Worm (Caenorhabditis elegans): ENCODE results near the gene F41G3.19.

Gene F41G3.19

DNA sequence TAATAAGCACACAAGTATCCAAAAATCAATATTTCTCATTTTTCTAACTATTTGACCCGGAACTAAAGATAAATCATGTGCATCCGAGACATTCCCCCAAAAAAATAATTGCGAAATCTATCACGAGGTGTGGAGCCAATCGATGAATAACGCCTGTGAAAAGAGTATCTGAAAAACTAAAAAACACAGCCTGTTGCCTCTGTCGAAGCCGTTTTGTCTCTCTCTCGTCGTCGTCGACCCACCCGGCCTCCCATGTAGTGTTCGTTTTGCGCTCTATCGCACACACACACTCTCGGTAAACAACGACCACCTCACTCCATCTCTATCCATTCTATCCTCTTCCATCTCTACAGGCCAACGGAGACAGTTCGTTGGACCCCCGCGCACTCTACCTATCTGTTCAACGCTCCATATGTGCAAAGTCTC, 30.8 kb upstream of the F41G3.19 start (continued):
- TF ChIP-seq alr-1 (tag; optimal IDR thresholded peaks at IDR 0.05) (no peak), nhr-6 (tag; optimal IDR thresholded peaks at IDR 0.05) (no peak), egl-27 (tag; optimal IDR thresholded peaks at IDR 0.05) (no peak), lin-11 (tag; optimal IDR thresholded peaks at IDR 0.05) (peak; percentile 64), unc-62 (GFP tag; optimal IDR thresholded peaks at IDR 0.05) (no peak), peb-1 (tag; optimal IDR thresholded peaks at IDR 0.05) (no peak), mdl-1 (tag; optimal IDR thresholded peaks at IDR 0.05) (no peak), lsy-2 (tag; optimal IDR thresholded peaks at IDR 0.05) (peak; percentile 38 to 65), crh-2 (tag; optimal IDR thresholded peaks at IDR 0.05) (no peak), elt-3 (tag; optimal IDR thresholded peaks at IDR 0.05) (no peak), ZK546.5 (tag; optimal IDR thresholded peaks at IDR 0.05) (no peak)

ce11 chrII:6781983-6782382, 30.1 kb upstream of the F41G3.19 start:
- TF ChIP-seq mab-5 (tag; optimal IDR thresholded peaks at IDR 0.05) (no peak), unc-55 (GFP tag; optimal IDR thresholded peaks at IDR 0.05) (no peak), nhr-25 (tag; optimal IDR thresholded peaks at IDR 0.05) (no peak), gmeb-1 (tag; optimal IDR thresholded peaks at IDR 0.05) (no peak), unc-39 (tag; optimal IDR thresholded peaks at IDR 0.05) (no peak), mdl-1 (tag; optimal IDR thresholded peaks at IDR 0.05) (no peak), nhr-6 (tag; optimal IDR thresholded peaks at IDR 0.05) (no peak)

- TF ChIP-seq fos-1 (tag; optimal IDR thresholded peaks at IDR 0.05) (peak; percentile 64), ama-1 (optimal IDR thresholded peaks at IDR 0.05) (no peak)
Observed at ce11 chrII:6781231-6781630, 29.3 kb upstream of the F41G3.19 start.

DNA sequence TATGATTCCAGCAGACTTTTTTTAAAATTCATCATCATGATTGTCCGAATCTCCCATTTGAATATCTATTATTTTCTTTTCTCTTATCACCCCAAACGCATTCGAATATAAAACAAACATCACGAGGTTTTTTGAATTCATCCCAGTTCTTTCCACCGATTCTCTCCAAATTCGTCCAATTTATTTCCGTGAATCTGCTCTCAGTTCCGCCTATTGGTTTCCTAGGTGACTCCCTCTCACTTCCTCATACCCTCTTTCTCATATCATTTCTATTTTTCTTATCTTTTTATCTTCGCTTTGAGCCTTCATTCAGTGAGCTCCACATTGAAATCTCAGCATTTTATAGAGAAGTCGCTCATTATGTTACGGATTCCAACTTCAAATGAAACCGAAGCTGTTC, 27.2 kb upstream of the F41G3.19 start, which contains the start of gene T13C2.7:
TSS of gene T13C2.7 (plus strand) at position 301 of the 400 bp plus-strand sequence.
- TF ChIP-seq lin-39 (tag; optimal IDR thresholded peaks at IDR 0.05) (no peak), ZK546.5 (tag; optimal IDR thresholded peaks at IDR 0.05) (no peak), ceh-16 (tag; optimal IDR thresholded peaks at IDR 0.05) (no peak), blmp-1 (tag; optimal IDR thresholded peaks at IDR 0.05; ENCODE audit: insufficient read depth) (no peak), nhr-12 (tag; optimal IDR thresholded peaks at IDR 0.05) (no peak), sma-3 (GFP tag; optimal IDR thresholded peaks at IDR 0.05) (no peak), lin-13 (GFP tag; optimal IDR thresholded peaks at IDR 0.05) (no peak), ztf-4 (tag; optimal IDR thresholded peaks at IDR 0.05) (no peak), unc-39 (tag; optimal IDR thresholded peaks at IDR 0.05) (no peak), C34F6.9 (tag; optimal IDR thresholded peaks at IDR 0.05) (no peak)

- peak; percentile 17 for TF ChIP-seq nhr-6 (tag; optimal IDR thresholded peaks at IDR 0.05)
- TF ChIP-seq mab-5 (tag; optimal IDR thresholded peaks at IDR 0.05): no peak
- TF ChIP-seq mdl-1 (tag; optimal IDR thresholded peaks at IDR 0.05): no peak
- TF ChIP-seq unc-55 (GFP tag; optimal IDR thresholded peaks at IDR 0.05): peak; percentile 73
- TF ChIP-seq unc-39 (tag; optimal IDR thresholded peaks at IDR 0.05): no peak
- no peak for TF ChIP-seq alr-1 (tag; optimal IDR thresholded peaks at IDR 0.05)
- no peak for TF ChIP-seq skn-1 (tag; optimal IDR thresholded peaks at IDR 0.05)
- TF ChIP-seq sem-4 (tag; optimal IDR thresholded peaks at IDR 0.05): no peak
- TF ChIP-seq ztf-4 (tag; optimal IDR thresholded peaks at IDR 0.05): peak; percentile 7
- no peak for TF ChIP-seq ZK546.5 (tag; optimal IDR thresholded peaks at IDR 0.05)
- peak; percentile 73 for TF ChIP-seq F13H6.1 (tag; optimal IDR thresholded peaks at IDR 0.05)
- no peak for TF ChIP-seq lin-39 (tag; optimal IDR thresholded peaks at IDR 0.05)
- no peak for TF ChIP-seq ztf-1 (GFP tag; conservative IDR thresholded peaks at IDR 0.05)
- TF ChIP-seq lsy-2 (tag; optimal IDR thresholded peaks at IDR 0.05): peak in 1 of 2 experiments; percentile 85
- no peak for TF ChIP-seq ama-1 (optimal IDR thresholded peaks at IDR 0.05)
- no peak for TF ChIP-seq elt-1 (tag; optimal IDR thresholded peaks at IDR 0.05)
- TF ChIP-seq nhr-11 (tag; optimal IDR thresholded peaks at IDR 0.05): no peak
- TF ChIP-seq snpc-4 (tag; optimal IDR thresholded peaks at IDR 0.05): no peak
- no peak for TF ChIP-seq nhr-77 (tag; optimal IDR thresholded peaks at IDR 0.05)
- peak; percentile 26 for TF ChIP-seq fos-1 (tag; optimal IDR thresholded peaks at IDR 0.05)
- TF ChIP-seq Y55F3AM.14 (GFP tag; optimal IDR thresholded peaks at IDR 0.05): no peak
- TF ChIP-seq sma-3 (GFP tag; optimal IDR thresholded peaks at IDR 0.05): peak; percentile 77
- no peak for TF ChIP-seq mbf-1 (tag; optimal IDR thresholded peaks at IDR 0.05)
- TF ChIP-seq nhr-21 (tag; optimal IDR thresholded peaks at IDR 0.05): peak; percentile 56
- TF ChIP-seq ztf-11 (tag; optimal IDR thresholded peaks at IDR 0.05): no peak
- no peak for TF ChIP-seq nhr-23 (tag; optimal IDR thresholded peaks at IDR 0.05)
- TF ChIP-seq elt-3 (tag; optimal IDR thresholded peaks at IDR 0.05): no peak
- peak; percentile 58 for TF ChIP-seq crh-2 (tag; optimal IDR thresholded peaks at IDR 0.05)
- TF ChIP-seq nhr-129 (tag; optimal IDR thresholded peaks at IDR 0.05): peak; percentile 37
- no peak for TF ChIP-seq ceh-16 (tag; optimal IDR thresholded peaks at IDR 0.05)
- peak; percentile 57 for TF ChIP-seq lin-13 (GFP tag; optimal IDR thresholded peaks at IDR 0.05)
- peak; percentile 84 for TF ChIP-seq gmeb-1 (tag; optimal IDR thresholded peaks at IDR 0.05)
- TF ChIP-seq lin-11 (tag; optimal IDR thresholded peaks at IDR 0.05): no peak
- no peak for TF ChIP-seq unc-62 (GFP tag; optimal IDR thresholded peaks at IDR 0.05)
- no peak for TF ChIP-seq egl-27 (tag; optimal IDR thresholded peaks at IDR 0.05)
- no peak for TF ChIP-seq nhr-25 (tag; optimal IDR thresholded peaks at IDR 0.05)
- no peak for TF ChIP-seq nhr-237 (tag; optimal IDR thresholded peaks at IDR 0.05)
- peak; percentile 75 for TF ChIP-seq C34F6.9 (tag; optimal IDR thresholded peaks at IDR 0.05)
Observed at ce11 chrII:6776418-6777034, 24.6 kb upstream of the F41G3.19 start, which contains the start of gene ssup-72. Gene ssup-72, plus strand, starts transcription at chrII:6776598.
